Fruit fly (Drosophila melanogaster) whole organism: ENCODE data around the gene REPTOR.

ENCODE experiments used
- CG8478 ChIP-seq: fragments of >200 bp; optimal IDR thresholded peaks from 2 replicates; lab custom pipeline; 2018; ENCODE audit warnings: inconsistent platforms
- psq ChIP-seq: fragments of >200 bp; optimal IDR thresholded peaks from 2 replicates; lab custom pipeline; 2017

DNA sequence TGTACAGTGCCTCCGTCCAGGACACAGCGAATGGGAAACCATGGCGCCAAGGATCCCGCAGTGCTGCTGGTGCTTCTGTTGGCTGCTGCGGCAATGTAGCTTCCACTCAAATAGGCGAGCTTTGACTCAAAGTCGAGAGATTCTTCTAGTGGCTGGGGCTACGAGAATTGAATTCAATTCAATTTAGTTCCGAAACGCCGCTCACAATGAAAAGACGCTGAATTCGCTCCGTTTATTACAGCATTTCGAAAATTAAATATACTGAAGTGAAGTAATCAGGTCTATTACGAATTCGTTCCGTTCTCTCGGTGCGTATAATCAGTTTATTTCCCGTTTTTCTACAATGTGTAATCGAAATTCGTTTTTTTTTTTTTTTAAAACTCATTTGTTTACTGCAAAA lies 33.8 kb downstream of the REPTOR start:
- TF ChIP-seq psq (lab: Kevin White, UChicago) (no peak), CG8478 (no peak)
